Fruit fly (Drosophila melanogaster) Kc167 (cell line): ENCODE data around the gene CG10591.

Source experiments
- Myc ChIP-seq: fragments of >200 bp; optimal IDR thresholded peaks from 2 replicates; lab custom pipeline; 2017; ENCODE audit warnings: missing external identifiers
- ttk ChIP-seq: sonication (Bioruptor generic); optimal IDR thresholded peaks from 2 replicates; lab custom pipeline; 2017; ENCODE audit warnings: missing external identifiers

- TF ChIP-seq ttk (lab: Kevin White, UChicago) (no peak), Myc (lab: Kevin White, UChicago) (no peak)
Measured at dm6 chr3L:5642837-5643236, 43.3 kb upstream of the CG10591 start.
